Fruit fly (Drosophila melanogaster): Measurements from ENCODE around the gene CG6503.

The CG6503 gene

DNA sequence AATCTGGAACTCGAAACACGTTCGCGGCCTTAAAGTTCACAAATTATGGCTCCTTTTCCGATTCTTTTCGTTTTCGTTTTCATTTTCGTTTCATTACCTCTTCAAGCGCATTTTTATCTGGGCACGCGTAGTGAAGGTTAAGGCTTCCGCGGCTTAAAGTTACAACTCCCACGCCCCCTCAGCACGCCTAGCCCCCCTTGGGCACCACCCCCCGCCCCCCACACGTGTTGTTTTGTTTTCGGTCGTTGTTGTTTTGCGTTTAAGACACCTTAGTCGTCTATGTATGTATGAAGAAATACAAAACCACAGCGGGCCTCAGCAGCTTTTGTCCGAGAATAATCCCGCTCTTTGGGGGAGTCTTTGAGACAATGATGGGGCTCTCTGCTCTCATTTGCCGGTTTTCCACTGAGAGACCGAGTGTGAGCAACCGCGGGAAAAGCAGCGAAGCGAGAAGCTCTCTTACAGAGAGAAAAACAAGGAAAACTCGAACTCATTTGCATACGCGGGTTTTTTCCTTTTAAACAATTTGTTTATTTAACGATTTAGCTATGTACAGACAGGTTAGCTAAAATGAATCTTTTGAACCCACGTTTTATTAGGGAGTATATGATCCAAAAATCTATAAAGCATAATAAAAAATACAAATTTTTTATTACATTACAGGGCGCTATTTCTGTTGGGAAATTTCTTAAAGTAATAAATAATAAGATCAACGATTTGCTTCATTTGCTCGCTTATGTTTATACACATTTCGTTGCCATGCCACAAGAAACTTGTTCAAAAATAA, 37.5 kb upstream of the CG6503 start (continued):
- TF ChIP-seq CG4328 (GFP tag; optimal IDR thresholded peaks at IDR 0.05), result peak; percentile 6
- TF ChIP-seq ranshi (GFP tag; IDR thresholded peaks at IDR 0.05), result no peak
- TF ChIP-seq Dp (GFP tag; optimal IDR thresholded peaks at IDR 0.05), result no peak
- TF ChIP-seq Hey (tag; optimal IDR thresholded peaks at IDR 0.05), result no peak
- no peak for TF ChIP-seq Hr78 (GFP tag; optimal IDR thresholded peaks at IDR 0.05)
- TF ChIP-seq crol (GFP tag; IDR thresholded peaks at IDR 0.05), result peak; percentile 77
- TF ChIP-seq sima (GFP tag; optimal IDR thresholded peaks at IDR 0.05), result no peak
- TF ChIP-seq B-H2 (GFP tag; optimal IDR thresholded peaks at IDR 0.05), result no peak
- TF ChIP-seq CG17385 (GFP tag; optimal IDR thresholded peaks at IDR 0.05), result peak; percentile 43
- no peak for TF ChIP-seq Awh (GFP tag; IDR thresholded peaks at IDR 0.05)
- peak; percentile 26 for TF ChIP-seq phol (tag; optimal IDR thresholded peaks at IDR 0.05)
- TF ChIP-seq ro (GFP tag; IDR thresholded peaks at IDR 0.05), result no peak
- TF ChIP-seq CG42726 (GFP tag; IDR thresholded peaks at IDR 0.05; ENCODE audit: partially characterized antibody), result no peak
- TF ChIP-seq HLH4C (GFP tag; IDR thresholded peaks at IDR 0.05; ENCODE audit: partially characterized antibody), result no peak
- no peak for TF ChIP-seq CG4730 (GFP tag; IDR thresholded peaks at IDR 0.05)
- TF ChIP-seq CG3847 (GFP tag; IDR thresholded peaks at IDR 0.05), result no peak
- TF ChIP-seq CG31224 (GFP tag; IDR thresholded peaks at IDR 0.05), result no peak
- peak; percentile 18 for TF ChIP-seq Oli (tag; optimal IDR thresholded peaks at IDR 0.05)
- no peak for TF ChIP-seq Abd-B (GFP tag; optimal IDR thresholded peaks at IDR 0.05)
- no peak for TF ChIP-seq fu2 (GFP tag; optimal IDR thresholded peaks at IDR 0.05)
- peak in 1 of 2 experiments; percentile 34 for TF ChIP-seq Hr51 (GFP tag; optimal IDR thresholded peaks at IDR 0.05)
- no peak for TF ChIP-seq pnt (GFP tag; optimal IDR thresholded peaks at IDR 0.05)
- TF ChIP-seq CG6689 (GFP tag; IDR thresholded peaks at IDR 0.05), result 0 out of 2 replicates have a peak, but pooled peaks have one; percentile 26
- peak; percentile 7 for TF ChIP-seq nau (GFP tag; optimal IDR thresholded peaks at IDR 0.05)
- peak; percentile 17 for TF ChIP-seq Deaf1 (tag; optimal IDR thresholded peaks at IDR 0.05)
- TF ChIP-seq aop (GFP tag; IDR thresholded peaks at IDR 0.05), result no peak
- no peak for TF ChIP-seq vnd (GFP tag; IDR thresholded peaks at IDR 0.05; ENCODE audit: partially characterized antibody)
- TF ChIP-seq ci (GFP tag; IDR thresholded peaks at IDR 0.05), result peak; percentile 45; the same call in 1 of the 3 replicates
- TF ChIP-seq Blimp-1 (GFP tag; optimal IDR thresholded peaks at IDR 0.05), result peak; percentile 79
- TF ChIP-seq CG13624 (GFP tag; optimal IDR thresholded peaks at IDR 0.05), result no peak
- no peak for TF ChIP-seq tio (GFP tag; optimal IDR thresholded peaks at IDR 0.05)
- 0 out of 2 replicates have a peak, but pooled peaks have one; percentile 30 for TF ChIP-seq CG11247 (GFP tag; IDR thresholded peaks at IDR 0.05)
- TF ChIP-seq knrl (GFP tag; IDR thresholded peaks at IDR 0.05; ENCODE audit: partially characterized antibody), result no peak
- TF ChIP-seq Atf6 (GFP tag; IDR thresholded peaks at IDR 0.05), result 0 out of 2 replicates have a peak, but pooled peaks have one; percentile 32
- no peak for TF ChIP-seq CG18476 (GFP tag; optimal IDR thresholded peaks at IDR 0.05)
- TF ChIP-seq CG34224 (GFP tag; IDR thresholded peaks at IDR 0.05; ENCODE audit: partially characterized antibody), result 0 out of 3 replicates have a peak, but pooled peaks have one; percentile 15
- peak; percentile 34 for TF ChIP-seq Sox102F (GFP tag; optimal IDR thresholded peaks at IDR 0.05)
- TF ChIP-seq CG15514 (GFP tag; optimal IDR thresholded peaks at IDR 0.05), result no peak
- no peak for TF ChIP-seq D19B (GFP tag; optimal IDR thresholded peaks at IDR 0.05)
- TF ChIP-seq CG10565 (GFP tag; optimal IDR thresholded peaks at IDR 0.05), result no peak
- no peak for TF ChIP-seq Mrtf (GFP tag; IDR thresholded peaks at IDR 0.05)
- no peak for TF ChIP-seq CG8765 (GFP tag; IDR thresholded peaks at IDR 0.05)
- TF ChIP-seq MESR4 (GFP tag; optimal IDR thresholded peaks at IDR 0.05), result no peak
- TF ChIP-seq wdn (GFP tag; IDR thresholded peaks at IDR 0.05), result no peak
- no peak for TF ChIP-seq HmgZ (tag; optimal IDR thresholded peaks at IDR 0.05)
- TF ChIP-seq pfk (GFP tag; optimal IDR thresholded peaks at IDR 0.05), result no peak
- no peak for TF ChIP-seq H15 (GFP tag; IDR thresholded peaks at IDR 0.05)
- TF ChIP-seq gem (tag; optimal IDR thresholded peaks at IDR 0.05), result peak; percentile 62
